Fruit fly (Drosophila melanogaster): ENCODE data around the gene CG12096.

The CG12096 gene

DNA sequence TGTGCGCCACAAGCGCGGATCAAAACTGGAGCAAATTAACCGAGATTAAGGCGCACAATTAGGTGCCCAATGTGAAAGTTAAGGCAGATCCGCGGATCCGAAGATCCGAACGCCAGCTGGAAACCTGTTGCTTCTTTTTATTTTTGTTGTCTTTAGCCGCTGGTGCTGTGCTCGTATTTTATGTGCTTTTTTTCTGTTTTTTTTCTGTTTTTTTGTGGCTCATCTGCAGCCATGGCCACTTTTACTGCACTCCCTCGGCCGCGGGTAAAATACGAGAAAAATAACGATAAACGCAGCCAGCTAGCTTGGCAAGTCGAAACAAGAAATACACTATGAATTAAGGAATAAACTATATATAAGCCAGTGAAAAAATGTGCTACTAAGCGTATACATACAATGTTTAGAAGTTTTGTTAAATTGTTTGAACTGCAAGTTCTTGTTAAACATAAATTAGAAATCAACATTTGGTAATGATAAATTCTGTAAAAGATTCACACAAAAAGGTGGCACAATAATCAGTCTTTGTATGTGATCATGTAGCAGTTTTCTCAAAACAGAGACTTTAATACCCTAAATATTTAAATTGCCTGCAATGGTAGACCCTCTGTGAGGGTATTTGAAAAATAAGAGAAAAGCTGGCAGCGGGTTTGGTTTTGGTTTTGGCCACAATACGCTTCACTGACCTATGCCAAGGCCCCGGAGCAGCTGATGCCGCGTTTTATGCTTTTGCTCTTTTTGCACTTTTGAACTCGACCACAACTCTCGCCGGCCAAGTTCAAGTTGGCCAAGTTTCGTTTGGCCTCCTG, 42.8 kb upstream of the CG12096 start:
- TF ChIP-seq EcR (GFP tag; optimal IDR thresholded peaks at IDR 0.05): peak; percentile 19
- TF ChIP-seq CG15710 (tag; optimal IDR thresholded peaks at IDR 0.05): peak; percentile 32
- peak; percentile 11 for TF ChIP-seq CG17806 (tag; optimal IDR thresholded peaks at IDR 0.05)
- peak; percentile 32 for TF ChIP-seq CG8159 (tag; optimal IDR thresholded peaks at IDR 0.05)
- peak; percentile 66 for TF ChIP-seq CG13204 (GFP tag; optimal IDR thresholded peaks at IDR 0.05)
- TF ChIP-seq CG10348 (GFP tag; IDR thresholded peaks at IDR 0.05): no peak
- peak; percentile 59; the same call in 1 of the 2 replicates for TF ChIP-seq CG12605 (GFP tag; IDR thresholded peaks at IDR 0.05)
- no peak for TF ChIP-seq fd96Ca (GFP tag; IDR thresholded peaks at IDR 0.05)
- peak; percentile 50 for TF ChIP-seq CG14655 (GFP tag; optimal IDR thresholded peaks at IDR 0.05)
- TF ChIP-seq CG9948 (tag; optimal IDR thresholded peaks at IDR 0.05): no peak
- TF ChIP-seq Pif1A (GFP tag; optimal IDR thresholded peaks at IDR 0.05): peak; percentile 46
- TF ChIP-seq D1 (tag; optimal IDR thresholded peaks at IDR 0.05): no peak
- no peak for TF ChIP-seq CG32121 (GFP tag; IDR thresholded peaks at IDR 0.05)
- peak; percentile 40 for TF ChIP-seq Snoo (tag; optimal IDR thresholded peaks at IDR 0.05)
- no peak for TF ChIP-seq Ets98B (GFP tag; IDR thresholded peaks at IDR 0.05)
- no peak for TF ChIP-seq rn (GFP tag; IDR thresholded peaks at IDR 0.05)
- TF ChIP-seq CG8301 (tag; optimal IDR thresholded peaks at IDR 0.05): peak; percentile 10
- no peak for TF ChIP-seq CG4496 (GFP tag; IDR thresholded peaks at IDR 0.05)
- TF ChIP-seq Pif1B (GFP tag; optimal IDR thresholded peaks at IDR 0.05): peak; percentile 45
- TF ChIP-seq CG34367 (tag; optimal IDR thresholded peaks at IDR 0.05): peak; percentile 51
- TF ChIP-seq gl (tag; optimal IDR thresholded peaks at IDR 0.05): peak; percentile 79

DNA sequence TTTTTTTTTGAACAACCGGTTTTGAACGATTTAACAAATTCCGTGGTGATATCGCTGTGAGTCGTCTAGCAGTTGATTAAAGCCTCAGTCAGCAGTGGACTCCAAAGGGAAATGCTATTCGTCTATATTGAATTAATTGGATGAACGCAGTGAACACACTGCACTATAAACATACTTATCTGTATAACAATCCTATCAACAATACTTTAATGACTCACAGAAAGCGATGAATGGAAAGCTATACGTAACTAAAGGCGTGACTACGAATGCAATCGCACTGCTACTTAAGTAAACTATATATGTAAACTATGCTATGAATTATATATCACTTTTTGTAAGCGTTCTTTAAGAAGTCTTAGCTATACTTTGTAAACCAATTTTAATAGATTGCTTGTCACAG, 33.8 kb upstream of the CG12096 start:
- no peak for TF ChIP-seq rn (GFP tag; IDR thresholded peaks at IDR 0.05)
- no peak for TF ChIP-seq CG10348 (GFP tag; IDR thresholded peaks at IDR 0.05)
- TF ChIP-seq Snoo (tag; optimal IDR thresholded peaks at IDR 0.05): no peak
- TF ChIP-seq CG17806 (tag; optimal IDR thresholded peaks at IDR 0.05): no peak
- no peak for TF ChIP-seq Pif1A (GFP tag; optimal IDR thresholded peaks at IDR 0.05)
- no peak for TF ChIP-seq CG12605 (GFP tag; IDR thresholded peaks at IDR 0.05)
- no peak for TF ChIP-seq Ets98B (GFP tag; IDR thresholded peaks at IDR 0.05)
- no peak for TF ChIP-seq CG15710 (tag; optimal IDR thresholded peaks at IDR 0.05)

DNA sequence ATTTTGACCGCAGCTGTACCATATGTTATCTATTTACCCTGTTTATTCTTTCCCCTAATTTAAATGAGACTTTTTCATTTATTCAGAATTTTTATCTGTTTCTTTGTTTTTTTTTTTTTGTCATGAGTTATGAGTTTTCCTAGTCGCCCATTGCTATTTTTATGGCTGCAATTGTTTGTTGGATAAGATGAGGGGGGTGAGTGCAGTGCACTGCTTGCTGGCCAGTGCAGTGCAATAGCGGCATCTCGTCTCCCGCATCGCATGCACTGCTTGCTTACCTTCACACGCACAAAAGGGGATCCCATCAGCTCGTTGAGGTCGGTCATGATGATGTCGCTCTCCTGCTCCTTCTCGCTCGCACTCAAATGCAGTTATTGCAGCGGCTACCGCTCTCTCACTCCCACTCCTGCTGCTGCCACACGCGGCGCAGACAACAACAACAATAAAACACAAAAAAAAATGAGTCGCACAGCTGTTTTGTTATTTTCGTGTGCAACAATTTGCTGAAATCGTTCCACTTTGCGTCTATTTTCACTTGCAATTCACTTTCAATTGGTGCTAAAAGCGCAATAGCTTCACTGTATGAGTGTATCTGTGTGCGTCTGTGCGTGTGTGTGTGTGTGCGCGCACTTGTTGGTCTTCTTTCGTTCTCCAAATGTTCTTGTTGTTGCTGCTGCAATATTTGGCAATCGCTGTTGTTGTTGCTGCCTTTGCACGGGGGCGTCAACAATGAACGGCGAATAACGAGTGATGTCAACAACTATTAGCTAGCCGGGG, 31.2 kb upstream of the CG12096 start:
- peak; percentile 59 for TF ChIP-seq D1 (tag; optimal IDR thresholded peaks at IDR 0.05)
- TF ChIP-seq CG8301 (tag; optimal IDR thresholded peaks at IDR 0.05): peak; percentile 46
- TF ChIP-seq Snoo (tag; optimal IDR thresholded peaks at IDR 0.05): no peak
- peak; percentile 7 for TF ChIP-seq CG34367 (tag; optimal IDR thresholded peaks at IDR 0.05)
- peak; percentile 42 for TF ChIP-seq CG9948 (tag; optimal IDR thresholded peaks at IDR 0.05)
- TF ChIP-seq CG8159 (tag; optimal IDR thresholded peaks at IDR 0.05): peak; percentile 51
- TF ChIP-seq CG14655 (GFP tag; optimal IDR thresholded peaks at IDR 0.05): peak; percentile 53
- TF ChIP-seq CG12605 (GFP tag; IDR thresholded peaks at IDR 0.05): peak; percentile 71
- peak; percentile 68 for TF ChIP-seq CG32121 (GFP tag; IDR thresholded peaks at IDR 0.05)
- peak; percentile 39 for TF ChIP-seq Pif1A (GFP tag; optimal IDR thresholded peaks at IDR 0.05)
- peak; percentile 44 for TF ChIP-seq CG15710 (tag; optimal IDR thresholded peaks at IDR 0.05)
- TF ChIP-seq EcR (GFP tag; optimal IDR thresholded peaks at IDR 0.05): peak; percentile 45
- no peak for TF ChIP-seq rn (GFP tag; IDR thresholded peaks at IDR 0.05)
- TF ChIP-seq CG4496 (GFP tag; IDR thresholded peaks at IDR 0.05): peak; percentile 86
- peak; percentile 71 for TF ChIP-seq CG13204 (GFP tag; optimal IDR thresholded peaks at IDR 0.05)
- TF ChIP-seq Ets98B (GFP tag; IDR thresholded peaks at IDR 0.05): peak; percentile 75
- TF ChIP-seq CG10348 (GFP tag; IDR thresholded peaks at IDR 0.05): no peak
- TF ChIP-seq gl (tag; optimal IDR thresholded peaks at IDR 0.05): no peak
- TF ChIP-seq fd96Ca (GFP tag; IDR thresholded peaks at IDR 0.05): peak; percentile 36; the same call in 1 of the 3 replicates
- no peak for TF ChIP-seq Pif1B (GFP tag; optimal IDR thresholded peaks at IDR 0.05)
- peak; percentile 49 for TF ChIP-seq CG17806 (tag; optimal IDR thresholded peaks at IDR 0.05)

DNA sequence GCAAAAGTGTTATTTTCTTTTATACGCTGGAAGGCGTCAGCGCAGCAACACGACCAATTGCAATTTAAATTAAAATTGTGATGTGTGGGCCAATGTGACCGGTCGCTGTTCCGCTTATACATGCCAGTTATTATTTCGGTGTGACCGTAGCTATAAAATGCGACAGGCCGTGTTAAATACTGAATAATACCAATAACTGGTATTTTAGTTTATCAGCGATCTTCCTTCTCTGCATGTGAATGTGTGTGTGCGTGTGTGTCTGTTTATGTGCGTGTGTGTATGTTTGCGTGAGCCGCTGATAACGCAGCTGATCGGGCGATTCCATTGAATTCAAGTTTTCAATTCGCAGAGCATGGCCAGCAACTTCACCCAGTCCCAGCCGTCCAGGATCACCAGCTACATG, 30.7 kb upstream of the CG12096 start, which contains the start of the genes CG32638, CG15717 and MFS10:
Gene CG32638 (minus strand): TSS at position 45 of the 403 bp plus-strand sequence.
Gene CG15717 (plus strand): TSS at position 203 of the 403 bp plus-strand sequence.
Gene MFS10 (plus strand): TSS at position 269 of the 403 bp plus-strand sequence.
- TF ChIP-seq Pif1B (GFP tag; optimal IDR thresholded peaks at IDR 0.05): no peak
- no peak for TF ChIP-seq rn (GFP tag; IDR thresholded peaks at IDR 0.05)
- TF ChIP-seq fd96Ca (GFP tag; IDR thresholded peaks at IDR 0.05): peak; percentile 7; the same call in 1 of the 3 replicates
- TF ChIP-seq gl (tag; optimal IDR thresholded peaks at IDR 0.05): no peak
- TF ChIP-seq CG32121 (GFP tag; IDR thresholded peaks at IDR 0.05): no peak
- TF ChIP-seq Ets98B (GFP tag; IDR thresholded peaks at IDR 0.05): no peak; the same call in 1 of the 2 replicates

DNA sequence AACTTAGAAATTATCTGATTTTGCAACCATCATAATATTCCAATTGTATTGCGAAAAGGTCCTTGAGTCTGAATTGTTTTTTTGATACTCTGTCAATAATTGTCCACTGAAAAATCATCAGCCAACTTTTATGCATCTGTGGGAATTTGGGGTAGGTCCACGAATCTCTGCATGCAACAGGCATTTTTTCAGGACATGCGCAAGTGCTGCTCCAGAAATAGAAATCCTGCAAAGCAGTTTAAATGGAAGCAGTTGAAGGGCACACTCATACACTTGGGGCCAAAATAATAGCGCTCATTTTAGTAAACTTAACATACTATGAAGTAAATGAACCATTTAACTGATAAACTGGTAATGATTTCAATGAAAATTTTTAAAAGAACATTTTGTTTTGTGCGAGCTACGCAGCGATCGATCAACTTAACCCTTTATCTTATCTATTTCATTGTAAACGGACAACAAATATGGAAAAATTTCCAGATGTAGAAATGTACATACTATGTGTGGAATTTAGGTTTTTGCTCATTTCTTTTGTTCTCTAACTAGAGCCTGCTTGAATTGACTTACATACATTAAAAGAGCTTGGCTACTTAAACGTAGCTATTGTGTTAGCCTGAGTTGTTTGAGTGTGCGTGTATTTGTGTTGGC, 29.1 kb upstream of the CG12096 start:
- TF ChIP-seq CG15710 (tag; optimal IDR thresholded peaks at IDR 0.05) (peak; percentile 70), CG4496 (GFP tag; IDR thresholded peaks at IDR 0.05) (peak; percentile 50; the same call in 1 of the 3 replicates), EcR (GFP tag; optimal IDR thresholded peaks at IDR 0.05) (no peak), CG13204 (GFP tag; optimal IDR thresholded peaks at IDR 0.05) (no peak), rn (GFP tag; IDR thresholded peaks at IDR 0.05) (no peak), CG14655 (GFP tag; optimal IDR thresholded peaks at IDR 0.05) (peak; percentile 84), CG9948 (tag; optimal IDR thresholded peaks at IDR 0.05) (peak; percentile 66), CG34367 (tag; optimal IDR thresholded peaks at IDR 0.05) (peak; percentile 47), CG17806 (tag; optimal IDR thresholded peaks at IDR 0.05) (peak; percentile 60), Pif1B (GFP tag; optimal IDR thresholded peaks at IDR 0.05) (peak; percentile 45), CG8159 (tag; optimal IDR thresholded peaks at IDR 0.05) (peak; percentile 74), CG8301 (tag; optimal IDR thresholded peaks at IDR 0.05) (peak; percentile 75), Snoo (tag; optimal IDR thresholded peaks at IDR 0.05) (peak; percentile 51), Ets98B (GFP tag; IDR thresholded peaks at IDR 0.05) (no peak), gl (tag; optimal IDR thresholded peaks at IDR 0.05) (no peak), Pif1A (GFP tag; optimal IDR thresholded peaks at IDR 0.05) (peak; percentile 71), CG10348 (GFP tag; IDR thresholded peaks at IDR 0.05) (no peak), CG12605 (GFP tag; IDR thresholded peaks at IDR 0.05) (peak; percentile 15; the same call in 1 of the 2 replicates), D1 (tag; optimal IDR thresholded peaks at IDR 0.05) (peak; percentile 18), CG32121 (GFP tag; IDR thresholded peaks at IDR 0.05) (no peak), fd96Ca (GFP tag; IDR thresholded peaks at IDR 0.05) (no peak)
